Fruit fly (Drosophila melanogaster) whole organism, embryonic: Measurements from ENCODE around the gene corto.

Source experiments
- Ada2b ChIP-seq: fragments of 200-800 bp; sonication (Bioruptor generic); IDR thresholded peaks from 2 replicates; pipeline ENCODE4 v1.3.6; 2022; ENCODE audit warnings: missing biosample characterization, missing genetic modification characterization
- B-H1 ChIP-seq: fragments of 200-800 bp; sonication (Bioruptor generic); IDR thresholded peaks from 3 replicates; pipeline ENCODE4 v1.3.6; 2022; ENCODE audit warnings: missing biosample characterization, missing genetic modification characterization
- CG11247 ChIP-seq: fragments of 200-800 bp; sonication (Bioruptor generic); IDR thresholded peaks from 2 replicates; pipeline ENCODE4 v1.3.6; 2022; ENCODE audit warnings: missing biosample characterization, missing genetic modification characterization
- CG11398 ChIP-seq: fragments of 200-800 bp; sonication (Bioruptor generic); optimal IDR thresholded peaks from 2 replicates; lab custom pipeline; 2016; ENCODE audit warnings: missing biosample characterization, missing genetic modification characterization
- CG11560 ChIP-seq: fragments of 200-800 bp; sonication (Bioruptor generic); IDR thresholded peaks from 3 replicates; pipeline ENCODE4 v1.3.6; 2022; ENCODE audit warnings: missing biosample characterization, missing genetic modification characterization
- CG12659 ChIP-seq: fragments of 200-800 bp; sonication (Bioruptor generic); optimal IDR thresholded peaks from 3 replicates; lab custom pipeline; 2017; ENCODE audit warnings: mild to moderate bottlenecking, missing biosample characterization, missing genetic modification reagents, missing genetic modification characterization
- CG13123 ChIP-seq: fragments of 200-800 bp; sonication (Bioruptor generic); optimal IDR thresholded peaks from 2 replicates; lab custom pipeline; 2016; ENCODE audit warnings: missing biosample characterization, missing genetic modification characterization
- CG13894 ChIP-seq: fragments of 200-800 bp; sonication (Bioruptor generic); optimal IDR thresholded peaks from 3 replicates; lab custom pipeline; 2018; ENCODE audit warnings: missing biosample characterization, mild to moderate bottlenecking, missing genetic modification characterization, moderate library complexity
- CG15514 ChIP-seq: fragments of 200-800 bp; sonication (Bioruptor generic); optimal IDR thresholded peaks from 3 replicates; lab custom pipeline; 2017; ENCODE audit warnings: missing biosample characterization, missing genetic modification characterization, mild to moderate bottlenecking, moderate library complexity, missing genetic modification reagents
- CG1647 ChIP-seq: fragments of 200-800 bp; sonication (Bioruptor generic); optimal IDR thresholded peaks from 3 replicates; lab custom pipeline; 2016; ENCODE audit warnings: missing biosample characterization, missing genetic modification characterization
- CG16813 ChIP-seq: fragments of 200-800 bp; sonication (Bioruptor generic); IDR thresholded peaks from 3 replicates; pipeline ENCODE4 v1.3.6; 2022; ENCODE audit warnings: missing biosample characterization, missing genetic modification characterization; ENCODE audit not compliant: partially characterized antibody
- CG17359 ChIP-seq: fragments of 200-800 bp; sonication (Bioruptor generic); optimal IDR thresholded peaks from 3 replicates; lab custom pipeline; 2018; ENCODE audit warnings: missing biosample characterization, mild to moderate bottlenecking, missing genetic modification characterization, moderate library complexity
- CG17361 ChIP-seq: fragments of 200-800 bp; sonication (Bioruptor generic); IDR thresholded peaks from 3 replicates; pipeline ENCODE4 v1.3.6; 2022; ENCODE audit warnings: missing biosample characterization, missing genetic modification characterization
- CG17612 ChIP-seq: fragments of 200-800 bp; sonication (Bioruptor generic); IDR thresholded peaks from 2 replicates; pipeline ENCODE4 v1.3.6; 2022; ENCODE audit warnings: missing biosample characterization, missing genetic modification characterization
- CG34376 ChIP-seq: fragments of 200-800 bp; sonication (Bioruptor generic); optimal IDR thresholded peaks from 2 replicates; lab custom pipeline; 2018; ENCODE audit warnings: missing biosample characterization, mild to moderate bottlenecking, missing genetic modification characterization
- CG34422 ChIP-seq: fragments of 200-800 bp; sonication (Bioruptor generic); IDR thresholded peaks from 3 replicates; pipeline ENCODE4 v1.3.6; 2022; ENCODE audit warnings: missing biosample characterization, missing genetic modification characterization
- CG4404 ChIP-seq: fragments of 200-800 bp; sonication (Bioruptor generic); IDR thresholded peaks from 2 replicates; pipeline ENCODE4 v1.3.6; 2022; ENCODE audit warnings: missing biosample characterization, missing genetic modification characterization
- CG4854 ChIP-seq: fragments of 200-800 bp; sonication (Bioruptor generic); optimal IDR thresholded peaks from 2 replicates; lab custom pipeline; 2016; ENCODE audit warnings: missing biosample characterization, missing genetic modification characterization, inconsistent platforms
- CG6272 ChIP-seq: fragments of 200-800 bp; sonication (Bioruptor generic); IDR thresholded peaks from 2 replicates; pipeline ENCODE4 v1.3.6; 2022; ENCODE audit warnings: missing biosample characterization, missing genetic modification characterization
- CG7357 ChIP-seq: fragments of 200-800 bp; sonication (Bioruptor generic); IDR thresholded peaks from 3 replicates; pipeline ENCODE4 v1.3.6; 2022; ENCODE audit warnings: missing biosample characterization, missing genetic modification characterization
- CG7786 ChIP-seq: fragments of 200-800 bp; sonication (Bioruptor generic); optimal IDR thresholded peaks from 2 replicates; lab custom pipeline; 2016; ENCODE audit warnings: missing biosample characterization, missing genetic modification characterization
- D19B ChIP-seq: fragments of 200-800 bp; sonication (Bioruptor generic); optimal IDR thresholded peaks from 2 replicates; lab custom pipeline; 2017; ENCODE audit warnings: missing biosample characterization, mild to moderate bottlenecking, missing genetic modification characterization
- Dad ChIP-seq: fragments of 200-800 bp; sonication (Bioruptor generic); optimal IDR thresholded peaks from 3 replicates; lab custom pipeline; 2016; ENCODE audit warnings: missing biosample characterization, missing genetic modification characterization
- E2f2 ChIP-seq: fragments of 200-800 bp; sonication (Bioruptor generic); IDR thresholded peaks from 2 replicates; pipeline ENCODE4 v1.3.6; 2022; ENCODE audit warnings: missing biosample characterization, missing genetic modification characterization
- Gsc ChIP-seq: fragments of 200-800 bp; sonication (Bioruptor generic); IDR thresholded peaks from 2 replicates; pipeline ENCODE4 v1.3.6; 2022; ENCODE audit warnings: missing biosample characterization, missing genetic modification characterization
- HLH3B ChIP-seq: fragments of 200-800 bp; sonication (Bioruptor generic); IDR thresholded peaks from 2 replicates; pipeline ENCODE4 v1.3.6; 2022; ENCODE audit warnings: missing biosample characterization, missing genetic modification characterization
- HmgD ChIP-seq: fragments of 200-800 bp; sonication (Bioruptor generic); optimal IDR thresholded peaks from 3 replicates; lab custom pipeline; 2016; ENCODE audit warnings: missing biosample characterization, missing genetic modification characterization
- Lhr ChIP-seq: fragments of 200-800 bp; sonication (Bioruptor generic); optimal IDR thresholded peaks from 3 replicates; lab custom pipeline; 2017; ENCODE audit warnings: mild to moderate bottlenecking, missing biosample characterization, missing genetic modification reagents, missing genetic modification characterization
- PHDP ChIP-seq: fragments of 200-800 bp; sonication (Bioruptor generic); optimal IDR thresholded peaks from 3 replicates; lab custom pipeline; 2018; ENCODE audit warnings: missing biosample characterization, mild to moderate bottlenecking, missing genetic modification characterization, moderate library complexity
- TFAM ChIP-seq: fragments of 200-800 bp; sonication (Bioruptor generic); optimal IDR thresholded peaks from 2 replicates; lab custom pipeline; 2017; ENCODE audit warnings: missing biosample characterization, missing genetic modification characterization, inconsistent platforms
- ab ChIP-seq: fragments of 200-800 bp; sonication (Bioruptor generic); optimal IDR thresholded peaks from 2 replicates; lab custom pipeline; 2016; ENCODE audit warnings: missing biosample characterization, missing genetic modification characterization
- az2 ChIP-seq: fragments of 200-800 bp; sonication (Bioruptor generic); optimal IDR thresholded peaks from 3 replicates; lab custom pipeline; 2016; ENCODE audit warnings: missing biosample characterization, missing genetic modification characterization
- bigmax ChIP-seq: fragments of 200-800 bp; sonication (Bioruptor generic); optimal IDR thresholded peaks from 2 replicates; lab custom pipeline; 2018; ENCODE audit warnings: missing biosample characterization, mild to moderate bottlenecking, missing genetic modification characterization
- cad ChIP-seq: fragments of >200 bp; optimal IDR thresholded peaks from 2 replicates; lab custom pipeline; 2017; ENCODE audit warnings: missing biosample characterization, missing genetic modification characterization
- croc ChIP-seq: fragments of 200-800 bp; sonication (Bioruptor generic); conservative IDR thresholded peaks from 3 replicates; pipeline ENCODE4 v1.3.6; 2022; ENCODE audit warnings: missing biosample characterization, missing genetic modification characterization
- cwo ChIP-seq: fragments of 200-800 bp; sonication (Bioruptor generic); optimal IDR thresholded peaks from 3 replicates; lab custom pipeline; 2017; ENCODE audit warnings: missing biosample characterization, missing genetic modification characterization, mild to moderate bottlenecking, moderate library complexity, missing genetic modification reagents
- dmrt99B ChIP-seq: fragments of 200-800 bp; sonication (Bioruptor generic); optimal IDR thresholded peaks from 2 replicates; lab custom pipeline; 2018; ENCODE audit warnings: missing biosample characterization, mild to moderate bottlenecking, missing genetic modification characterization, moderate library complexity
- ewg ChIP-seq: fragments of 200-800 bp; sonication (Bioruptor generic); optimal IDR thresholded peaks from 3 replicates; lab custom pipeline; 2017; ENCODE audit warnings: mild to moderate bottlenecking, missing biosample characterization, missing genetic modification reagents, missing genetic modification characterization
- gro ChIP-seq: fragments of 200-800 bp; sonication (Bioruptor generic); optimal IDR thresholded peaks from 2 replicates; lab custom pipeline; 2016; ENCODE audit warnings: missing biosample characterization, missing genetic modification characterization
- kah ChIP-seq: fragments of 200-800 bp; sonication (Bioruptor generic); optimal IDR thresholded peaks from 2 replicates; lab custom pipeline; 2018; ENCODE audit warnings: missing biosample characterization, mild to moderate bottlenecking, missing genetic modification characterization
- knrl ChIP-seq: fragments of 200-800 bp; sonication (Bioruptor generic); IDR thresholded peaks from 3 replicates; pipeline ENCODE4 v1.3.6; 2022; ENCODE audit warnings: missing biosample characterization, missing genetic modification characterization; ENCODE audit not compliant: partially characterized antibody
- lmd ChIP-seq: fragments of 200-800 bp; sonication (Bioruptor generic); IDR thresholded peaks from 2 replicates; pipeline ENCODE4 v1.3.6; 2022; ENCODE audit warnings: missing biosample characterization, missing genetic modification characterization
- mirr ChIP-seq: fragments of 200-800 bp; sonication (Bioruptor generic); optimal IDR thresholded peaks from 3 replicates; lab custom pipeline; 2018; ENCODE audit warnings: missing biosample characterization, mild to moderate bottlenecking, missing genetic modification characterization
- otp ChIP-seq: fragments of 200-800 bp; sonication (Bioruptor generic); IDR thresholded peaks from 3 replicates; pipeline ENCODE4, ENCODE4 v1.3.6; 2022; ENCODE audit warnings: missing biosample characterization, missing genetic modification characterization
- pita ChIP-seq: fragments of 200-800 bp; sonication (Bioruptor generic); optimal IDR thresholded peaks from 2 replicates; lab custom pipeline; 2017; ENCODE audit warnings: missing biosample characterization, mild to moderate bottlenecking, missing genetic modification characterization
- pnt ChIP-seq: fragments of 200-800 bp; sonication (Bioruptor generic); optimal IDR thresholded peaks from 3 replicates; lab custom pipeline; 2016; ENCODE audit warnings: missing biosample characterization, missing genetic modification characterization
- pros ChIP-seq: fragments of 200-800 bp; sonication (Bioruptor generic); optimal IDR thresholded peaks from 3 replicates; lab custom pipeline; 2019; ENCODE audit warnings: missing biosample characterization, mild to moderate bottlenecking, missing genetic modification characterization, moderate library complexity
- sim ChIP-seq: fragments of 200-800 bp; sonication (Bioruptor generic); IDR thresholded peaks from 2 replicates; pipeline ENCODE4 v1.3.6; 2022; ENCODE audit warnings: missing biosample characterization, missing genetic modification characterization
- ttk ChIP-seq: fragments of 200-800 bp; sonication (Bioruptor generic); IDR thresholded peaks from 2 replicates; pipeline ENCODE4 v2.1.2; 2022; ENCODE audit warnings: missing biosample characterization, missing genetic modification characterization
- tx ChIP-seq: fragments of 200-800 bp; sonication (Bioruptor generic); optimal IDR thresholded peaks from 2 replicates; lab custom pipeline; 2016; ENCODE audit warnings: missing biosample characterization, missing genetic modification characterization
- zfh2 ChIP-seq: fragments of 200-800 bp; sonication (Bioruptor generic); optimal IDR thresholded peaks from 2 replicates; lab custom pipeline; 2016; ENCODE audit warnings: missing biosample characterization, missing genetic modification characterization

corto gene

dm6 chr3R:5108034-5108433 lies 21.2 kb upstream of the corto start (continued):
- peak; percentile 35; the same call in 1 of the 3 replicates for TF ChIP-seq croc (GFP tag; lab: Robert Waterston, UW)
- peak; percentile 86 for TF ChIP-seq CG12659 (GFP tag; lab: Kevin White, UChicago)
- TF ChIP-seq Dad: peak; percentile 81
- TF ChIP-seq CG15514: peak; percentile 84
- no peak for TF ChIP-seq Gsc
- TF ChIP-seq CG4404 (GFP tag; lab: Robert Waterston, UW): no peak
- TF ChIP-seq CG7786 (GFP tag; lab: Kevin White, UChicago): peak; percentile 73
- TF ChIP-seq CG1647 (GFP tag; lab: Kevin White, UChicago): peak; percentile 83
- no peak for TF ChIP-seq CG6272 (GFP tag; lab: Robert Waterston, UW)
- TF ChIP-seq CG34376: peak; percentile 79
- no peak for TF ChIP-seq CG11560
- TF ChIP-seq cad (GFP tag; lab: Kevin White, UChicago): no peak
- peak; percentile 70 for TF ChIP-seq sim (GFP tag; lab: Robert Waterston, UW)
- TF ChIP-seq pnt (GFP tag; lab: Kevin White, UChicago): peak; percentile 66
- peak; percentile 47; the same call in 1 of the 3 replicates for TF ChIP-seq CG7357
- TF ChIP-seq tx (GFP tag; lab: Kevin White, UChicago): peak; percentile 63
- TF ChIP-seq B-H1 (GFP tag; lab: Robert Waterston, UW): no peak; the same call in 2 of the 3 replicates
- peak; percentile 87 for TF ChIP-seq otp (GFP tag; lab: Robert Waterston, UW)
- TF ChIP-seq gro (GFP tag; lab: Kevin White, UChicago): peak; percentile 92
- peak; percentile 88 for TF ChIP-seq CG13123 (GFP tag; lab: Kevin White, UChicago)
- TF ChIP-seq pita (GFP tag; lab: Kevin White, UChicago): no peak
- TF ChIP-seq knrl: no peak
- TF ChIP-seq ttk: no peak
- peak; percentile 45; the same call in 1 of the 2 replicates for TF ChIP-seq lmd (GFP tag; lab: Robert Waterston, UW)
- peak; percentile 79 for TF ChIP-seq CG13894 (tag; lab: Kevin White, UChicago)
- peak; percentile 57 for TF ChIP-seq kah (GFP tag; lab: Kevin White, UChicago)
- no peak for TF ChIP-seq CG17612
- peak; percentile 92 for TF ChIP-seq Lhr
- TF ChIP-seq CG17359: peak; percentile 83
- TF ChIP-seq TFAM: peak; percentile 80
- peak; percentile 89 for TF ChIP-seq CG17361 (GFP tag; lab: Robert Waterston, UW)
- peak; percentile 62 for TF ChIP-seq CG11247 (GFP tag; lab: Robert Waterston, UW)
- TF ChIP-seq zfh2 (GFP tag; lab: Kevin White, UChicago): no peak
- peak; percentile 79 for TF ChIP-seq dmrt99B (tag; lab: Kevin White, UChicago)
- peak; percentile 48 for TF ChIP-seq az2 (GFP tag; lab: Kevin White, UChicago)
- TF ChIP-seq HLH3B: peak; percentile 65; the same call in 1 of the 2 replicates
- peak; percentile 92 for TF ChIP-seq mirr
- peak; percentile 94 for TF ChIP-seq PHDP (tag; lab: Kevin White, UChicago)
- peak; percentile 93 for TF ChIP-seq CG11398 (GFP tag; lab: Kevin White, UChicago)
- TF ChIP-seq CG16813 (GFP tag; lab: Robert Waterston, UW): no peak
- TF ChIP-seq ab (GFP tag; lab: Kevin White, UChicago): no peak
- TF ChIP-seq E2f2 (GFP tag; lab: Robert Waterston, UW): peak; percentile 60
- peak; percentile 5 for TF ChIP-seq pros (GFP tag; lab: Kevin White, UChicago)
- TF ChIP-seq Ada2b (GFP tag; lab: Robert Waterston, UW): no peak; the same call in 1 of the 2 replicates
- TF ChIP-seq bigmax (GFP tag; lab: Kevin White, UChicago): peak; percentile 65
- peak; percentile 88 for TF ChIP-seq CG4854 (GFP tag; lab: Kevin White, UChicago)
- TF ChIP-seq HmgD: peak; percentile 20
- TF ChIP-seq CG34422 (GFP tag; lab: Robert Waterston, UW): 0 out of 3 replicates have a peak, but pooled peaks have one; percentile 32
- peak; percentile 72 for TF ChIP-seq ewg (GFP tag; lab: Kevin White, UChicago)
- peak; percentile 66 for TF ChIP-seq D19B (GFP tag; lab: Kevin White, UChicago)
- peak; percentile 75 for TF ChIP-seq cwo
